Worm (Caenorhabditis elegans) whole organism, L1 larva: Measurements from ENCODE around the gene dao-6.

Experiments used
- C04F5.9 ChIP-seq: sonication (generic microtip); optimal IDR thresholded peaks from 2 replicates; lab custom pipeline; 2016; ENCODE audit warnings: missing genetic modification characterization, missing compliant biosample characterization
- C16A3.4 ChIP-seq: fragments of 150-350 bp; optimal IDR thresholded peaks from 2 replicates; lab custom pipeline; 2014; ENCODE audit warnings: missing biosample characterization, missing genetic modification characterization
- C34B4.2 ChIP-seq: sonication (generic microtip); optimal IDR thresholded peaks from 2 replicates; lab custom pipeline; 2017; ENCODE audit warnings: mild to moderate bottlenecking, missing genetic modification characterization, missing compliant biosample characterization
- aha-1 ChIP-seq: fragments of 150-350 bp; optimal IDR thresholded peaks from 2 replicates; lab custom pipeline; 2014; ENCODE audit warnings: missing biosample characterization, missing genetic modification characterization
- aly-2 ChIP-seq: fragments of 150-350 bp; optimal IDR thresholded peaks from 2 replicates; lab custom pipeline; 2014; ENCODE audit warnings: missing biosample characterization, missing genetic modification characterization
- ama-1 ChIP-seq: fragments of 150-350 bp; optimal IDR thresholded peaks from 2 replicates; lab custom pipeline; 2014
- blmp-1 ChIP-seq: fragments of 150-350 bp; optimal IDR thresholded peaks from 2 replicates; lab custom pipeline; 2014; ENCODE audit warnings: missing biosample characterization, missing genetic modification characterization
- ceh-63 ChIP-seq: fragments of 200-800 bp; sonication (Bioruptor generic); optimal IDR thresholded peaks from 2 replicates; lab custom pipeline; 2018; ENCODE audit warnings: mild to moderate bottlenecking, missing genetic modification characterization, missing compliant biosample characterization
- ceh-8 ChIP-seq: fragments of 200-800 bp; sonication (Bioruptor generic); optimal IDR thresholded peaks from 2 replicates; lab custom pipeline; 2018; ENCODE audit warnings: mild to moderate bottlenecking, missing genetic modification characterization, moderate library complexity, missing compliant biosample characterization
- ceh-82 ChIP-seq, 3 experiments: fragments of 150-350 bp in 1 of 3; sonication (generic microtip) in 2 of 3; optimal IDR thresholded peaks; 2 replicates each; lab custom pipeline; 2014 to 2017; ENCODE audit warnings: missing biosample characterization in 3 of 3, missing genetic modification characterization in 3 of 3
- ceh-90 ChIP-seq: sonication (generic microtip); optimal IDR thresholded peaks from 2 replicates; lab custom pipeline; 2016; ENCODE audit warnings: missing genetic modification characterization, missing compliant biosample characterization
- ces-1 ChIP-seq: fragments of 150-350 bp; optimal IDR thresholded peaks from 2 replicates; lab custom pipeline; 2014; ENCODE audit warnings: missing biosample characterization, missing genetic modification reagents, missing genetic modification characterization
- dpl-1 ChIP-seq, 3 experiments: fragments of 150-350 bp in 2 of 3; sonication (generic microtip) in 1 of 3; optimal IDR thresholded peaks; 2 replicates each; lab custom pipeline; 2014 to 2017; ENCODE audit warnings: missing biosample characterization in 3 of 3, missing genetic modification characterization in 3 of 3, missing genetic modification reagents in 3 of 3
- dsc-1 ChIP-seq: sonication (generic microtip); optimal IDR thresholded peaks from 2 replicates; lab custom pipeline; 2016; ENCODE audit warnings: mild to moderate bottlenecking, missing genetic modification characterization, missing compliant biosample characterization
- egl-13 ChIP-seq: sonication (generic microtip); optimal IDR thresholded peaks from 2 replicates; lab custom pipeline; 2016; ENCODE audit warnings: missing genotype, missing genetic modification reagents, missing genetic modification characterization, missing compliant biosample characterization
- elt-2 ChIP-seq: sonication (generic microtip); optimal IDR thresholded peaks from 2 replicates; lab custom pipeline; 2016; ENCODE audit warnings: missing genetic modification characterization, mild to moderate bottlenecking, inconsistent platforms, missing compliant biosample characterization, missing genetic modification reagents
- ets-5 ChIP-seq: fragments of 200-800 bp; sonication (Bioruptor generic); IDR thresholded peaks from 2 replicates; pipeline ENCODE4 v1.3.6; 2022; ENCODE audit warnings: missing genetic modification characterization, missing compliant biosample characterization
- fkh-8 ChIP-seq: sonication (generic microtip); optimal IDR thresholded peaks from 2 replicates; lab custom pipeline; 2016; ENCODE audit warnings: mild to moderate bottlenecking, missing genetic modification characterization, missing compliant biosample characterization
- fos-1 ChIP-seq: fragments of 150-350 bp; optimal IDR thresholded peaks from 2 replicates; lab custom pipeline; 2014; ENCODE audit warnings: missing biosample characterization, missing genetic modification characterization
- hlh-17 ChIP-seq: fragments of 200-800 bp; sonication (Bioruptor generic); optimal IDR thresholded peaks from 2 replicates; lab custom pipeline; 2018; ENCODE audit warnings: missing genetic modification characterization, mild to moderate bottlenecking, missing compliant biosample characterization, moderate library complexity, borderline replicate concordance
- hlh-4 ChIP-seq: sonication (generic microtip); optimal IDR thresholded peaks from 2 replicates; lab custom pipeline; 2016; ENCODE audit warnings: mild to moderate bottlenecking, missing genetic modification characterization, missing compliant biosample characterization
- hpl-2 ChIP-seq: fragments of 150-350 bp; optimal IDR thresholded peaks from 2 replicates; lab custom pipeline; 2014; ENCODE audit warnings: missing biosample characterization, missing genetic modification reagents, missing genetic modification characterization
- irx-1 ChIP-seq: sonication (generic microtip); optimal IDR thresholded peaks from 2 replicates; lab custom pipeline; 2016; ENCODE audit warnings: missing genetic modification characterization, missing compliant biosample characterization
- isw-1 ChIP-seq: fragments of 200-800 bp; sonication (Bioruptor generic); IDR thresholded peaks from 2 replicates; pipeline ENCODE4 v1.3.6; 2022; ENCODE audit warnings: missing genetic modification characterization, missing compliant biosample characterization
- jun-1 ChIP-seq: fragments of 150-350 bp; optimal IDR thresholded peaks from 2 replicates; lab custom pipeline; 2014; ENCODE audit warnings: missing biosample characterization, missing genetic modification reagents, missing genetic modification characterization
- lin-13 ChIP-seq: fragments of 150-350 bp; optimal IDR thresholded peaks from 2 replicates; lab custom pipeline; 2014; ENCODE audit warnings: missing biosample characterization, missing genetic modification reagents, missing genetic modification characterization
- lin-14 ChIP-seq: fragments of 200-800 bp; sonication (Bioruptor generic); optimal IDR thresholded peaks from 2 replicates; lab custom pipeline; 2018; ENCODE audit warnings: mild to moderate bottlenecking, missing genetic modification characterization, moderate library complexity, missing compliant biosample characterization
- lin-35 ChIP-seq, 2 experiments: fragments of 150-350 bp; optimal IDR thresholded peaks; 2 replicates each; lab custom pipeline; 2014; ENCODE audit warnings: missing biosample characterization in 2 of 2, missing genetic modification characterization in 2 of 2, missing genetic modification reagents in 2 of 2
- lin-39 ChIP-seq: fragments of 150-350 bp; optimal IDR thresholded peaks from 2 replicates; lab custom pipeline; 2014; ENCODE audit warnings: missing biosample characterization, missing genetic modification reagents, missing genetic modification characterization
- lir-3 ChIP-seq: sonication (generic microtip); optimal IDR thresholded peaks from 2 replicates; lab custom pipeline; 2016; ENCODE audit warnings: mild to moderate bottlenecking, missing genetic modification characterization, moderate library complexity, missing compliant biosample characterization; ENCODE audit not compliant: poor library complexity
- mdl-1 ChIP-seq, 2 experiments: fragments of 150-350 bp; optimal IDR thresholded peaks; 2 replicates each; lab custom pipeline; 2014 to 2017; ENCODE audit warnings: missing biosample characterization in 2 of 2, missing genetic modification characterization in 2 of 2, inconsistent platforms in 1 of 2
- mef-2 ChIP-seq: fragments of 150-350 bp; optimal IDR thresholded peaks from 2 replicates; lab custom pipeline; 2014; ENCODE audit warnings: missing biosample characterization, missing genetic modification characterization
- nhr-11 ChIP-seq: fragments of 150-350 bp; optimal IDR thresholded peaks from 2 replicates; lab custom pipeline; 2014; ENCODE audit warnings: missing biosample characterization, missing genetic modification characterization
- nhr-19 ChIP-seq: fragments of 200-800 bp; sonication (Bioruptor generic); conservative IDR thresholded peaks from 2 replicates; pipeline ENCODE4 v1.3.6; 2022; ENCODE audit warnings: missing genetic modification characterization, missing compliant biosample characterization
- nhr-20 ChIP-seq: sonication (generic microtip); optimal IDR thresholded peaks from 2 replicates; lab custom pipeline; 2016; ENCODE audit warnings: mild to moderate bottlenecking, missing genetic modification characterization, missing compliant biosample characterization
- nhr-28 ChIP-seq: fragments of 150-350 bp; optimal IDR thresholded peaks from 2 replicates; lab custom pipeline; 2014; ENCODE audit warnings: missing biosample characterization, missing genetic modification characterization
- nhr-77 ChIP-seq: fragments of 150-350 bp; optimal IDR thresholded peaks from 2 replicates; lab custom pipeline; 2014; ENCODE audit warnings: missing biosample characterization, missing genetic modification characterization
- nhr-84 ChIP-seq: sonication (generic microtip); optimal IDR thresholded peaks from 2 replicates; lab custom pipeline; 2017; ENCODE audit warnings: missing biosample characterization, missing genetic modification characterization
- nhr-85 ChIP-seq: sonication (generic microtip); peaks from one replicate; lab custom pipeline; 2016; ENCODE audit warnings: missing genetic modification characterization, inconsistent platforms, missing compliant biosample characterization
- nhr-90 ChIP-seq: sonication (generic microtip); optimal IDR thresholded peaks from 2 replicates; lab custom pipeline; 2016; ENCODE audit warnings: mild to moderate bottlenecking, missing genetic modification characterization, missing compliant biosample characterization; ENCODE audit not compliant: poor library complexity
- pag-3 ChIP-seq: sonication (generic microtip); optimal IDR thresholded peaks from 2 replicates; lab custom pipeline; 2017; ENCODE audit warnings: missing genetic modification characterization, mild to moderate bottlenecking, missing compliant biosample characterization, antibody characterized with exemption, borderline replicate concordance; ENCODE audit not compliant: insufficient read depth
- pqm-1 ChIP-seq: sonication (generic microtip); optimal IDR thresholded peaks from 3 replicates; lab custom pipeline; 2017; ENCODE audit warnings: missing biosample characterization, missing genetic modification characterization
- rnt-1 ChIP-seq: sonication (generic microtip); optimal IDR thresholded peaks from 2 replicates; lab custom pipeline; 2016; ENCODE audit warnings: mild to moderate bottlenecking, missing genetic modification characterization, moderate library complexity, missing compliant biosample characterization
- skn-1 ChIP-seq: fragments of 150-350 bp; optimal IDR thresholded peaks from 2 replicates; lab custom pipeline; 2014; ENCODE audit warnings: missing biosample characterization, missing genetic modification characterization
- snu-23 ChIP-seq: sonication (generic microtip); optimal IDR thresholded peaks from 2 replicates; lab custom pipeline; 2016; ENCODE audit warnings: missing genetic modification characterization, missing compliant biosample characterization
- sptf-1 ChIP-seq: fragments of 150-350 bp; optimal IDR thresholded peaks from 2 replicates; lab custom pipeline; 2014; ENCODE audit warnings: missing biosample characterization, missing genetic modification characterization
- swsn-7 ChIP-seq: sonication (generic microtip); optimal IDR thresholded peaks from 2 replicates; lab custom pipeline; 2016; ENCODE audit warnings: missing genetic modification characterization, missing compliant biosample characterization
- unc-130 ChIP-seq: fragments of 150-350 bp; optimal IDR thresholded peaks from 2 replicates; lab custom pipeline; 2017; ENCODE audit warnings: missing biosample characterization, missing genetic modification characterization, inconsistent platforms
- unc-30 ChIP-seq: sonication (generic microtip); optimal IDR thresholded peaks from 2 replicates; lab custom pipeline; 2017; ENCODE audit warnings: missing biosample characterization, missing genetic modification characterization
- unc-62 ChIP-seq: fragments of 150-350 bp; optimal IDR thresholded peaks from 2 replicates; lab custom pipeline; 2014; ENCODE audit warnings: missing biosample characterization, missing genetic modification reagents, missing genetic modification characterization
- unc-98 ChIP-seq: fragments of 200-800 bp; sonication (Bioruptor generic); IDR thresholded peaks from 2 replicates; pipeline ENCODE4 v1.3.6; 2022; ENCODE audit warnings: missing genetic modification characterization, missing compliant biosample characterization
- vab-15 ChIP-seq: sonication (generic microtip); optimal IDR thresholded peaks from 2 replicates; lab custom pipeline; 2017; ENCODE audit warnings: missing genotype, mild to moderate bottlenecking, missing genetic modification characterization, missing compliant biosample characterization
- xbp-1 ChIP-seq: sonication (generic microtip); optimal IDR thresholded peaks from 2 replicates; lab custom pipeline; 2016; ENCODE audit warnings: missing genetic modification characterization, missing compliant biosample characterization
- ztf-11 ChIP-seq, 2 experiments: sonication (generic microtip); optimal IDR thresholded peaks; 2 replicates each; lab custom pipeline; 2016 to 2017; ENCODE audit warnings: missing genetic modification characterization in 2 of 2, missing biosample characterization in 1 of 2, missing compliant biosample characterization in 1 of 2

dao-6 gene

DNA sequence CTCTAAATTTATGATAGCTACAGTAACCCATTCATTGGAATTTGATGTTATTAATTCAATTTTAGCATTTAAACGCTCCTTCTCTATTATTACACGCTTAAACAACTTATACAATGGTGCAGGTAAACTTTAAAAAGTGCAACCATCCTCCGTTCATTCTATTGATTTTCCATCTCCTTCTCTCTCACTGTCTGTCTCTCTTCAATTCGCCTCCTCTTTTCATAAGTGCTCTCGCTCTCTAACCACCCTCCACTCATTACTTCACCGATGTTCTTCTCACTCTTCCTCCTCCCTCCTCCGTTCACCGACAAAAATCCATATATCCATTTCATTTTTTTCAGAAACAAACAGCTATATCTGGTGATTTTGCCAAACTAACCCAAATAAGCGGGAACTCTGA lies 30.2 kb upstream of the dao-6 start, which contains the start of gene cbp-1:
TSS of gene cbp-1 (plus strand) at position 335 of the 400 bp plus-strand sequence.
- no peak for TF ChIP-seq lin-13 (GFP tag; lab: Kevin White, UChicago)
- no peak for TF ChIP-seq sptf-1 (tag; lab: Kevin White, UChicago)
- no peak for TF ChIP-seq isw-1 (GFP tag; lab: Robert Waterston, UW)
- peak; percentile 13 for TF ChIP-seq lin-39 (tag; lab: Kevin White, UChicago)
- peak; percentile 12 for TF ChIP-seq jun-1 (tag; lab: Kevin White, UChicago)
- TF ChIP-seq rnt-1 (tag; lab: Kevin White, UChicago), result peak; percentile 80
- no peak for TF ChIP-seq pqm-1 (tag; lab: Kevin White, UChicago)
- peak; percentile 3 to 54 (median 4) for TF ChIP-seq ceh-82 (tag; optimal IDR thresholded peaks at IDR 0.05; lab: Kevin White, UChicago)
- peak; percentile 14 to 26 for TF ChIP-seq lin-35 (GFP tag; optimal IDR thresholded peaks at IDR 0.05; lab: Kevin White, UChicago)
- TF ChIP-seq ceh-8 (GFP tag; lab: Kevin White, UChicago), result no peak
- peak; percentile 64 for TF ChIP-seq swsn-7 (tag; lab: Kevin White, UChicago)
- TF ChIP-seq fos-1 (tag; lab: Kevin White, UChicago), result peak; percentile 8
- no peak for TF ChIP-seq C34B4.2
- no peak for TF ChIP-seq fkh-8 (tag; lab: Kevin White, UChicago)
- TF ChIP-seq ama-1, result peak; percentile 72
- peak; percentile 25 for TF ChIP-seq xbp-1 (tag; lab: Kevin White, UChicago)
- TF ChIP-seq ets-5, result no peak
- no peak for TF ChIP-seq ceh-90
- no peak for TF ChIP-seq irx-1
- no peak for TF ChIP-seq unc-98 (GFP tag; lab: Robert Waterston, UW)
- TF ChIP-seq unc-30 (tag; lab: Kevin White, UChicago), result no peak
- TF ChIP-seq nhr-19 (GFP tag; lab: Robert Waterston, UW), result peak; percentile 49
- TF ChIP-seq dpl-1 (GFP tag; optimal IDR thresholded peaks at IDR 0.05; lab: Kevin White, UChicago), result peak in 2 of 3 experiments; percentile 37 to 46
- peak; percentile 68 for TF ChIP-seq snu-23 (GFP tag; lab: Kevin White, UChicago)
- no peak for TF ChIP-seq nhr-77
- TF ChIP-seq ceh-63, result no peak
- no peak for TF ChIP-seq unc-62 (GFP tag; lab: Kevin White, UChicago)
- no peak for TF ChIP-seq nhr-11
- peak; percentile 89 for TF ChIP-seq lin-14 (GFP tag; lab: Kevin White, UChicago)
- peak; percentile 38 for TF ChIP-seq nhr-90 (tag; lab: Kevin White, UChicago)
- no peak for TF ChIP-seq C04F5.9
- TF ChIP-seq dsc-1, result peak; percentile 57
- TF ChIP-seq blmp-1 (tag; lab: Kevin White, UChicago), result no peak
- TF ChIP-seq ztf-11 (tag; optimal IDR thresholded peaks at IDR 0.05; lab: Kevin White, UChicago), result peak in 1 of 2 experiments; percentile 47
- no peak for TF ChIP-seq aha-1 (tag; lab: Kevin White, UChicago)
- TF ChIP-seq unc-130 (tag; lab: Kevin White, UChicago), result peak; percentile 51
- no peak for TF ChIP-seq hlh-4
- TF ChIP-seq nhr-20 (tag; lab: Kevin White, UChicago), result peak; percentile 36
- no peak for TF ChIP-seq elt-2
- no peak for TF ChIP-seq hlh-17 (GFP tag; lab: Kevin White, UChicago)
- TF ChIP-seq skn-1 (tag; lab: Kevin White, UChicago), result no peak
- TF ChIP-seq ces-1 (GFP tag; lab: Kevin White, UChicago), result no peak
- peak; percentile 14 for TF ChIP-seq nhr-85 (tag; lab: Kevin White, UChicago)
- no peak for TF ChIP-seq pag-3
- TF ChIP-seq mef-2 (tag; lab: Kevin White, UChicago), result no peak
- TF ChIP-seq egl-13 (tag; lab: Kevin White, UChicago), result no peak
- TF ChIP-seq lir-3 (tag; lab: Kevin White, UChicago), result no peak
- peak in 1 of 2 experiments; percentile 44 for TF ChIP-seq mdl-1 (tag; optimal IDR thresholded peaks at IDR 0.05; lab: Kevin White, UChicago)
- TF ChIP-seq vab-15 (tag; lab: Kevin White, UChicago), result no peak
- peak; percentile 48 for TF ChIP-seq aly-2 (tag; lab: Kevin White, UChicago)
- no peak for TF ChIP-seq nhr-84
- no peak for TF ChIP-seq C16A3.4 (tag; lab: Kevin White, UChicago)
- no peak for TF ChIP-seq hpl-2
- TF ChIP-seq nhr-28 (tag; lab: Kevin White, UChicago), result no peak
